Worm (Caenorhabditis elegans): ENCODE results near the gene actl-1.

- TF ChIP-seq sox-4 (tag; optimal IDR thresholded peaks at IDR 0.05) (no peak), fax-1 (tag; optimal IDR thresholded peaks at IDR 0.05) (no peak), ama-1 (optimal IDR thresholded peaks at IDR 0.05) (no peak), pros-1 (tag; optimal IDR thresholded peaks at IDR 0.05) (no peak), sdc-2 (tag; optimal IDR thresholded peaks at IDR 0.05) (no peak), sox-2 (GFP tag; IDR thresholded peaks at IDR 0.05) (no peak), pha-4 (tag; optimal IDR thresholded peaks at IDR 0.05) (no peak), ttx-3 (tag; optimal IDR thresholded peaks at IDR 0.05) (no peak)
Measured at ce11 chrX:6538068-6538467, 38.4 kb upstream of the actl-1 start.

Data from whole organism, late embryonic.